Fruit fly (Drosophila melanogaster) whole organism, pupa: ENCODE measurements around the gene amos.

Experiments
- CG10348 ChIP-seq: fragments of 200-800 bp; sonication (Bioruptor generic); IDR thresholded peaks from 2 replicates; pipeline ENCODE4 v1.3.6; 2022; ENCODE audit warnings: missing biosample characterization, missing genetic modification characterization
- CG12605 ChIP-seq: fragments of 200-800 bp; sonication (Bioruptor generic); IDR thresholded peaks from 2 replicates; pipeline ENCODE4 v1.3.6; 2022; ENCODE audit warnings: missing biosample characterization, missing genetic modification characterization
- CG13204 ChIP-seq: fragments of 200-800 bp; sonication (Bioruptor generic); optimal IDR thresholded peaks from 2 replicates; lab custom pipeline; 2018; ENCODE audit warnings: missing biosample characterization, mild to moderate bottlenecking, missing genetic modification characterization, moderate library complexity
- CG14655 ChIP-seq: fragments of 200-800 bp; sonication (Bioruptor generic); optimal IDR thresholded peaks from 3 replicates; lab custom pipeline; 2017; ENCODE audit warnings: mild to moderate bottlenecking, missing biosample characterization, missing genetic modification reagents, missing genetic modification characterization
- CG15710 ChIP-seq: fragments of 200-800 bp; sonication (Bioruptor generic); optimal IDR thresholded peaks from 2 replicates; lab custom pipeline; 2018; ENCODE audit warnings: missing biosample characterization, mild to moderate bottlenecking, missing genetic modification characterization, moderate library complexity
- CG17806 ChIP-seq: fragments of 200-800 bp; sonication (Bioruptor generic); optimal IDR thresholded peaks from 2 replicates; lab custom pipeline; 2018; ENCODE audit warnings: missing biosample characterization, mild to moderate bottlenecking, missing genetic modification characterization, moderate library complexity
- CG32121 ChIP-seq: fragments of 200-800 bp; sonication (Bioruptor generic); IDR thresholded peaks from 2 replicates; pipeline ENCODE4 v1.3.6; 2022; ENCODE audit warnings: missing biosample characterization, missing genetic modification characterization
- CG34367 ChIP-seq: fragments of 200-800 bp; sonication (Bioruptor generic); optimal IDR thresholded peaks from 2 replicates; lab custom pipeline; 2018; ENCODE audit warnings: missing biosample characterization, mild to moderate bottlenecking, missing genetic modification characterization
- CG4496 ChIP-seq: fragments of 200-800 bp; sonication (Bioruptor generic); IDR thresholded peaks from 3 replicates; pipeline ENCODE4 v1.3.6; 2022; ENCODE audit warnings: missing biosample characterization, missing genetic modification characterization
- CG8159 ChIP-seq: fragments of 200-800 bp; sonication (Bioruptor generic); optimal IDR thresholded peaks from 3 replicates; lab custom pipeline; 2018; ENCODE audit warnings: missing biosample characterization, mild to moderate bottlenecking, missing genetic modification characterization, moderate library complexity
- CG8301 ChIP-seq: fragments of 200-800 bp; sonication (Bioruptor generic); optimal IDR thresholded peaks from 2 replicates; lab custom pipeline; 2018; ENCODE audit warnings: missing biosample characterization, mild to moderate bottlenecking, missing genetic modification characterization
- CG9948 ChIP-seq: fragments of 200-800 bp; sonication (Bioruptor generic); optimal IDR thresholded peaks from 2 replicates; lab custom pipeline; 2018; ENCODE audit warnings: missing biosample characterization, mild to moderate bottlenecking, missing genetic modification characterization, moderate library complexity
- D1 ChIP-seq: fragments of 200-800 bp; sonication (Bioruptor generic); optimal IDR thresholded peaks from 2 replicates; lab custom pipeline; 2018; ENCODE audit warnings: missing biosample characterization, mild to moderate bottlenecking, missing genetic modification characterization, moderate library complexity
- EcR ChIP-seq: fragments of 200-800 bp; sonication (Bioruptor generic); optimal IDR thresholded peaks from 3 replicates; lab custom pipeline; 2019; ENCODE audit warnings: missing biosample characterization, missing genetic modification characterization, mild to moderate bottlenecking, moderate library complexity, missing genetic modification reagents
- Ets98B ChIP-seq: fragments of 200-800 bp; sonication (Bioruptor generic); IDR thresholded peaks from 2 replicates; pipeline ENCODE4 v1.3.6; 2022; ENCODE audit warnings: missing biosample characterization, missing genetic modification characterization
- Pif1A ChIP-seq: fragments of 200-800 bp; sonication (Bioruptor generic); optimal IDR thresholded peaks from 3 replicates; lab custom pipeline; 2016; ENCODE audit warnings: missing biosample characterization, missing genetic modification characterization
- Pif1B ChIP-seq: fragments of 200-800 bp; sonication (Bioruptor generic); optimal IDR thresholded peaks from 3 replicates; lab custom pipeline; 2016; ENCODE audit warnings: missing biosample characterization, missing genetic modification characterization
- Snoo ChIP-seq: fragments of 200-800 bp; sonication (Bioruptor generic); optimal IDR thresholded peaks from 3 replicates; lab custom pipeline; 2017; ENCODE audit warnings: missing biosample characterization, mild to moderate bottlenecking, missing genetic modification characterization, inconsistent platforms
- fd96Ca ChIP-seq: fragments of 200-800 bp; sonication (Bioruptor generic); IDR thresholded peaks from 3 replicates; pipeline ENCODE4 v1.3.6; 2022; ENCODE audit warnings: missing biosample characterization, missing genetic modification characterization
- gl ChIP-seq: fragments of 200-800 bp; sonication (Bioruptor generic); optimal IDR thresholded peaks from 2 replicates; lab custom pipeline; 2018; ENCODE audit warnings: missing biosample characterization, mild to moderate bottlenecking, missing genetic modification characterization
- rn ChIP-seq: fragments of 200-800 bp; sonication (Bioruptor generic); IDR thresholded peaks from 2 replicates; pipeline ENCODE4 v1.3.6; 2022; ENCODE audit warnings: missing biosample characterization, missing genetic modification characterization

amos gene

DNA sequence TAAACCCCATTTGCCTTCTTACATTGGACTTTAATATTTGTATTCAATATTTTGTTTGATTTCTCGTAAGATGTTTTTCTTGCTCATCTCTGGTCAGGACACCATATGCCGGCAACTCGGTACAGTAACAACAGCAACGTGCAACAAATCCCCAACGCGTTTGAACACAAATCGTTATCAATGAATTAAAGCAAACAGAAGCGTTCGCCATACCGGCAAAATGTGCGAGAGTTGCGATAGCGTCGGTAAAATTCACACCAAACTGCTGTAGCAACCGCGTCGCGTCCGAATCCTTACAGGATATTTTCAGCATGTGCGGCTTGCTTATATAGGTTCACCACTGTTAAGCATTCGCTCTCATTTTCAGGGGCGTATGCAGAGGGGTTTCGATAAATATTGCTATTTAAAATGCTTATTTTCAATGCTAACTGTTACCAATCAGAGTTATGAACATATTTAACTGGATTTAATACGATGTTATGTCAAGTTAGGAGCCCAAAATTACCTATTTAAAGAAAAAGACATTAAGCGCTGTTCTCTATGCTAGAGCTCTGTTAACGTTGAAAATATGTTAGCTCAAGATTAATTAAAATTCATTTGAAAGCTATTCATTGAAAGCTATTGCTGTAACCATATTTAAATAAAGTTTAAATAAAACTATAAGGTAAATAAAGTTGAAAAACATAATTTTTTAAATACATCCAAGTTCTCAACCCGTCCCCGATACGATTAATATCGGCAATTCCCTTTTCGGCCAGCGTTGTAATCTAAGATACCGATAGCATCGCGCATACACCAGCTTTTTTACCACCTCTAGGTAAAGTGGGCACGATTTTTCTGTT, 6.4 kb downstream of the amos start, which contains the start of the genes Pde11 and CG15160:
Gene Pde11, minus strand, starts transcription at position 243 of the 842 bp plus-strand sequence.
Gene CG15160, plus strand, starts transcription at position 792 of the 842 bp plus-strand sequence.
- TF ChIP-seq fd96Ca (GFP tag; lab: Robert Waterston, UW) (peak; percentile 63; the same call in 2 of the 3 replicates), CG12605 (GFP tag; lab: Robert Waterston, UW) (no peak)
- TF ChIP-seq, all 21 proteins: peak for 1

DNA sequence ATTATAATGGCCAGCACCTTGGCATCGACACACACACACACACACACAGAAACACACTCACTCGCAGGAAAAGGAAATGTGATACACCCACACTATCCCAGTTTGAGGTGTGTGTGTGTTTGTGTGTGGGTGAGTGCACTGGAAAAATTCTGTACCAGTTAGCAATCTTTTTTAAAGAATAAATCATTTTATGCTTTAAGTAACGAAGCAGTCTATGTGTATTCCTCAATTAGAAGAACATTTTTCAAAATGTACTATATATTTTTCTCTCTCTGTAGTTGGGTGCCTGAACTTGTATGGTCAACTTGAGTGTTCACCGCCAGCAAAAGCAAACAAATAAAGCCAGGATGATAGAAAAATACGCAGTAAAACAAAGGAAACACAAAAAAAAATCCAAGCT, 12.1 kb downstream of the amos start:
- TF ChIP-seq CG12605 (GFP tag; lab: Robert Waterston, UW) (no peak), CG9948 (tag; lab: Kevin White, UChicago) (no peak), CG34367 (tag; lab: Kevin White, UChicago) (no peak)

DNA sequence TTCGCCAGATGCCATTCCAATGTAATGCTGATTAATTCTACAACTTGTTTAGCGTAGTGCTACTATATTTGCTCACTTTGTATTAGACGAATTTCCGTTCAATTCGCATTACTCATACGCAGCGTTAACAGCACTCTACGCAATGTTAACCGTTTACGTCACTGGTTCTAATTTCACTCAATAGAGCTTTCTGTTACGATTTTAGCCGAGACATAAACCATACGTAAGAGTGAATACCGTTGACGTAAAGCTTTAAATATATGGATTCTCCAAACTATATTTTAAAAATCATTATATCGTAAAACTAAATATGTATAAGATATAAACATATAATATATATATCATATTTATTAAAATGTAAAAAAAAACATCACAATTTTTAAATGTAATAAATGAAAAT, 20.5 kb downstream of the amos start:
- TF ChIP-seq CG34367 (tag; lab: Kevin White, UChicago) (no peak), D1 (no peak), CG13204 (GFP tag; lab: Kevin White, UChicago) (no peak), Pif1B (no peak), CG32121 (GFP tag; lab: Robert Waterston, UW) (no peak), EcR (GFP tag; lab: Kevin White, UChicago) (no peak), CG14655 (GFP tag; lab: Kevin White, UChicago) (no peak), CG8301 (tag; lab: Kevin White, UChicago) (no peak), CG4496 (GFP tag; lab: Robert Waterston, UW) (no peak), CG17806 (tag; lab: Kevin White, UChicago) (no peak), CG8159 (tag; lab: Kevin White, UChicago) (no peak), Ets98B (GFP tag; lab: Robert Waterston, UW) (no peak), fd96Ca (GFP tag; lab: Robert Waterston, UW) (no peak), rn (GFP tag; lab: Robert Waterston, UW) (no peak), gl (tag; lab: Kevin White, UChicago) (no peak), CG9948 (tag; lab: Kevin White, UChicago) (no peak), Snoo (no peak), CG10348 (no peak)

DNA sequence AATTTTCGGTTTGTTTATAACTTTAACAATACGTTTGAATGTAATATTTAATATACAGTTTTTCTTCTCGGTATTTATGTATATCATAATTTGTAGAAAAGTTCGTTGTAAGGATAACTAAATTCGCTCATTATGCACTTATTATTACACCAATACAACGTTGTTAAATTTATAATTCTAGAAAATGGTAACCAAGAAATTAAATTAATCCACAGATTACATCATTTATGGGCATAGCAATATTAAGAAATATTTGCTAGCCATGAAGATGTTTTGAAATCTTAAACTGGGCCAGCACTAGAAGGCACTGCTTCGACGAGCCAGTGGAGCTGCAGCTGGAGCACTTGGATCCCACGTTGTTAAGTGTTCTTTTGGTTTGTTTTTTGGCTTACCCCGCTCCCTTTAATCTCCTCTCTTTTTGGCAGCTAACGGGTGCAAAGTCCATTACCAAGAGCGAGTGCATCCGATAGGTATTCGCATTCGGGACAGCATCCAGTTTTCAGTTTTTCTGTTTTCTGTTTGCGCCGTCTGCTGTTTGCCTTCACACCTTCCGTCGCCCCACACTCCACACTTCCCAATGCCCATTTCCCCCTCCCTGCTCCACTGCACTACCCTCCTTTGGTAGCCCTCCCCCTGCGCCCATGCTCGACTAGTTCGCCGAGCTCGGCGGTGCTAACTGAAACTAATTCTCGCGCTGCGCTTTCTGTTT, 24.1 kb downstream of the amos start:
- TF ChIP-seq D1, result no peak
- peak; percentile 91 for TF ChIP-seq CG13204 (GFP tag; lab: Kevin White, UChicago)
- peak; percentile 61 for TF ChIP-seq Snoo
- TF ChIP-seq CG15710 (tag; lab: Kevin White, UChicago), result peak; percentile 31
- TF ChIP-seq Pif1B, result peak; percentile 79
- TF ChIP-seq CG34367 (tag; lab: Kevin White, UChicago), result peak; percentile 45
- TF ChIP-seq CG9948 (tag; lab: Kevin White, UChicago), result no peak
- 0 out of 2 replicates have a peak, but pooled peaks have one; percentile 26 for TF ChIP-seq rn (GFP tag; lab: Robert Waterston, UW)
- peak; percentile 89 for TF ChIP-seq CG12605 (GFP tag; lab: Robert Waterston, UW)
- TF ChIP-seq CG8301 (tag; lab: Kevin White, UChicago), result peak; percentile 76
- TF ChIP-seq CG4496 (GFP tag; lab: Robert Waterston, UW), result peak; percentile 88
- peak; percentile 37 for TF ChIP-seq EcR (GFP tag; lab: Kevin White, UChicago)
- TF ChIP-seq CG8159 (tag; lab: Kevin White, UChicago), result peak; percentile 6
- peak; percentile 84 for TF ChIP-seq CG14655 (GFP tag; lab: Kevin White, UChicago)
- no peak for TF ChIP-seq CG10348
- TF ChIP-seq Ets98B (GFP tag; lab: Robert Waterston, UW), result no peak; the same call in none of the 2 replicates
- TF ChIP-seq fd96Ca (GFP tag; lab: Robert Waterston, UW), result peak; percentile 80
- peak; percentile 88 for TF ChIP-seq gl (tag; lab: Kevin White, UChicago)
- TF ChIP-seq CG17806 (tag; lab: Kevin White, UChicago), result peak; percentile 23
- TF ChIP-seq CG32121 (GFP tag; lab: Robert Waterston, UW), result peak; percentile 78
- TF ChIP-seq Pif1A (GFP tag; lab: Kevin White, UChicago), result peak; percentile 68

DNA sequence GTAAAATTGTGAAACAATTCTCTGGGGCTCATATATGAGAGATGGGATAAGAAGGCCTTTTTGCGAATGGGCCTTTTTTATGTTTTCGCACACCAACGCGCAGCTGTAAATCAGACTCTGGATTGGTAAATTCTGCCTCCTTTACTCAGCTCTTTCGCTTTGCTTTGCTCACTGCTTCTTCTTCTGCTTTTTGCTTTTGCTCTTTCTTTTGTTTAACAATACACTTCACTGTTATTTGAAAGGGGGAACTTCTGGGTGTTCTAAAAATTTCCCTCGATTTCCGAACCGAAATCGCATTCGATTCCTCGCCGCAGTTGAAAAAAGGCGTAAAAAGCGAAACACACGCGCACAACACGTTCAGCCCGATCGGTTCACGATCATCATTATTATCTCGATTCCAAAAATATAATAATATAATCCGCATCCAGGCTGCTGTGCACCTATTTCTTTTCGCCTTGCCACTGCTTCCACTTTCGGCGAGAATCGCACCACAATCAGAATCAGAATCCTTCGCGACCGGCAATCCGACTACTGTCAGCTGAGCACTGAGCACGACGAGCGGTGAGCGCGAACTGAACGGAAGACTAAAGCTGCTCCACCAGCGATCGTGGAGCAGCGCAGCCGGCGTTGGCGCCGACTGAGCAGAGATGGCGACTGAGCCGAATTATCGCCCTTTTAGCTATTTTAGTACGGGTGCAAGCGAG, 24.8 kb downstream of the amos start:
- peak; percentile 33; the same call in 1 of the 2 replicates for TF ChIP-seq Ets98B (GFP tag; lab: Robert Waterston, UW)
- TF ChIP-seq CG12605 (GFP tag; lab: Robert Waterston, UW), result peak; percentile 48
- TF ChIP-seq CG32121 (GFP tag; lab: Robert Waterston, UW), result peak; percentile 58; the same call in 1 of the 2 replicates
- peak; percentile 82 for TF ChIP-seq CG4496 (GFP tag; lab: Robert Waterston, UW)
- TF ChIP-seq fd96Ca (GFP tag; lab: Robert Waterston, UW), result peak; percentile 29; the same call in 1 of the 3 replicates
- TF ChIP-seq EcR (GFP tag; lab: Kevin White, UChicago), result peak; percentile 16
- no peak for TF ChIP-seq CG8301 (tag; lab: Kevin White, UChicago)
- no peak for TF ChIP-seq gl (tag; lab: Kevin White, UChicago)
- no peak for TF ChIP-seq Pif1A (GFP tag; lab: Kevin White, UChicago)
- peak; percentile 28 for TF ChIP-seq Pif1B
- TF ChIP-seq CG13204 (GFP tag; lab: Kevin White, UChicago), result peak; percentile 53
- TF ChIP-seq, all 21 proteins: peak for 8
